Fruit fly (Drosophila melanogaster) whole organism, embryonic: ENCODE data around the gene CG12990.

Experiments used
- Awh ChIP-seq: fragments of 200-800 bp; sonication (Bioruptor generic); IDR thresholded peaks from 2 replicates; pipeline ENCODE4, ENCODE4 v1.3.6; 2022; ENCODE audit warnings: missing biosample characterization, missing genetic modification characterization
- CG10462 ChIP-seq: fragments of 200-800 bp; sonication (Bioruptor generic); optimal IDR thresholded peaks from 2 replicates; lab custom pipeline; 2016; ENCODE audit warnings: missing biosample characterization, missing genetic modification characterization
- CG11247 ChIP-seq: fragments of 200-800 bp; sonication (Bioruptor generic); IDR thresholded peaks from 2 replicates; pipeline ENCODE4 v1.3.6; 2022; ENCODE audit warnings: missing biosample characterization, missing genetic modification characterization
- CG11456 ChIP-seq: fragments of 200-800 bp; sonication (Bioruptor generic); IDR thresholded peaks from 3 replicates; pipeline ENCODE4 v1.3.6; 2022; ENCODE audit warnings: missing biosample characterization, missing genetic modification characterization
- CG11560 ChIP-seq: fragments of 200-800 bp; sonication (Bioruptor generic); IDR thresholded peaks from 3 replicates; pipeline ENCODE4 v1.3.6; 2022; ENCODE audit warnings: missing biosample characterization, missing genetic modification characterization
- CG11696 ChIP-seq: fragments of 200-800 bp; sonication (Bioruptor generic); IDR thresholded peaks from 2 replicates; pipeline ENCODE4 v1.3.6; 2022; ENCODE audit warnings: missing biosample characterization, missing genetic modification characterization
- CG13894 ChIP-seq: fragments of 200-800 bp; sonication (Bioruptor generic); optimal IDR thresholded peaks from 3 replicates; lab custom pipeline; 2018; ENCODE audit warnings: missing biosample characterization, mild to moderate bottlenecking, missing genetic modification characterization, moderate library complexity
- CG15479 ChIP-seq: fragments of 200-800 bp; sonication (Bioruptor generic); optimal IDR thresholded peaks from 3 replicates; lab custom pipeline; 2019; ENCODE audit warnings: missing biosample characterization, mild to moderate bottlenecking, missing genetic modification characterization, moderate library complexity
- CG15514 ChIP-seq: fragments of 200-800 bp; sonication (Bioruptor generic); optimal IDR thresholded peaks from 3 replicates; lab custom pipeline; 2017; ENCODE audit warnings: missing biosample characterization, missing genetic modification characterization, mild to moderate bottlenecking, moderate library complexity, missing genetic modification reagents
- CG15696 ChIP-seq: fragments of 200-800 bp; sonication (Bioruptor generic); optimal IDR thresholded peaks from 2 replicates; lab custom pipeline; 2019; ENCODE audit warnings: missing biosample characterization, mild to moderate bottlenecking, missing genetic modification characterization, moderate library complexity
- CG16813 ChIP-seq: fragments of 200-800 bp; sonication (Bioruptor generic); IDR thresholded peaks from 3 replicates; pipeline ENCODE4 v1.3.6; 2022; ENCODE audit warnings: missing biosample characterization, missing genetic modification characterization; ENCODE audit not compliant: partially characterized antibody
- CG17568 ChIP-seq: fragments of 200-800 bp; sonication (Bioruptor generic); optimal IDR thresholded peaks from 2 replicates; lab custom pipeline; 2018; ENCODE audit warnings: missing biosample characterization, mild to moderate bottlenecking, missing genetic modification characterization, moderate library complexity
- CG17612 ChIP-seq: fragments of 200-800 bp; sonication (Bioruptor generic); IDR thresholded peaks from 2 replicates; pipeline ENCODE4 v1.3.6; 2022; ENCODE audit warnings: missing biosample characterization, missing genetic modification characterization
- CG18476 ChIP-seq: fragments of 200-800 bp; sonication (Bioruptor generic); optimal IDR thresholded peaks from 2 replicates; lab custom pipeline; 2016; ENCODE audit warnings: missing biosample characterization, mild to moderate bottlenecking, missing genetic modification characterization
- CG18764 ChIP-seq: fragments of 200-800 bp; sonication (Bioruptor generic); optimal IDR thresholded peaks from 3 replicates; lab custom pipeline; 2016; ENCODE audit warnings: missing biosample characterization, missing genetic modification characterization
- CG30020 ChIP-seq: fragments of 200-800 bp; optimal IDR thresholded peaks from 2 replicates; lab custom pipeline; 2019; ENCODE audit warnings: missing biosample characterization, mild to moderate bottlenecking, missing genetic modification characterization, moderate library complexity
- CG30403 ChIP-seq: fragments of 200-800 bp; sonication (Bioruptor generic); optimal IDR thresholded peaks from 3 replicates; lab custom pipeline; 2016; ENCODE audit warnings: missing biosample characterization, missing genetic modification characterization
- CG42726 ChIP-seq: fragments of 200-800 bp; sonication (Bioruptor generic); IDR thresholded peaks from 2 replicates; pipeline ENCODE4 v1.3.6; 2022; ENCODE audit warnings: missing biosample characterization, missing genetic modification characterization; ENCODE audit not compliant: partially characterized antibody
- CG43689 ChIP-seq: fragments of 200-800 bp; sonication (Bioruptor generic); IDR thresholded peaks from 2 replicates; pipeline ENCODE4 v1.3.6; 2022; ENCODE audit warnings: missing biosample characterization, missing genetic modification characterization
- CG7271 ChIP-seq: fragments of 200-800 bp; sonication (Bioruptor generic); optimal IDR thresholded peaks from 2 replicates; lab custom pipeline; 2018; ENCODE audit warnings: missing biosample characterization, mild to moderate bottlenecking, missing genetic modification characterization, moderate library complexity
- CG9876 ChIP-seq: fragments of 200-800 bp; sonication (Bioruptor generic); optimal IDR thresholded peaks from 2 replicates; lab custom pipeline; 2016; ENCODE audit warnings: missing biosample characterization, missing genetic modification characterization
- Elba2 ChIP-seq: fragments of 200-800 bp; sonication (Bioruptor generic); optimal IDR thresholded peaks from 3 replicates; lab custom pipeline; 2016; ENCODE audit warnings: missing biosample characterization, missing genetic modification characterization
- Ets65A ChIP-seq: fragments of 200-800 bp; sonication (Bioruptor generic); peaks from one replicate; lab custom pipeline; 2016; ENCODE audit warnings: missing biosample characterization, missing genetic modification characterization
- GATAe ChIP-seq: fragments of 200-800 bp; sonication (Bioruptor generic); conservative IDR thresholded peaks from 2 replicates; pipeline ENCODE4 v1.3.6; 2022; ENCODE audit warnings: missing biosample characterization, missing genetic modification characterization
- Hand ChIP-seq: fragments of 200-800 bp; sonication (Bioruptor generic); optimal IDR thresholded peaks from 2 replicates; lab custom pipeline; 2017; ENCODE audit warnings: mild to moderate bottlenecking, missing biosample characterization, missing genetic modification reagents, missing genetic modification characterization
- Lpt ChIP-seq: fragments of >200 bp; optimal IDR thresholded peaks from 2 replicates; lab custom pipeline; 2018; ENCODE audit warnings: missing biosample characterization, missing genetic modification characterization
- Mad ChIP-seq: fragments of 200-800 bp; sonication (Bioruptor generic); optimal IDR thresholded peaks from 2 replicates; lab custom pipeline; 2016; ENCODE audit warnings: missing biosample characterization, missing genetic modification characterization
- Nf-YC ChIP-seq: fragments of 200-800 bp; optimal IDR thresholded peaks from 3 replicates; lab custom pipeline; 2019; ENCODE audit warnings: missing biosample characterization, mild to moderate bottlenecking, missing genetic modification characterization, moderate library complexity
- Oli ChIP-seq: fragments of 200-800 bp; sonication (Bioruptor generic); optimal IDR thresholded peaks from 2 replicates; lab custom pipeline; 2018; ENCODE audit warnings: missing biosample characterization, mild to moderate bottlenecking, missing genetic modification characterization, moderate library complexity
- Sox100B ChIP-seq: fragments of 200-800 bp; sonication (Bioruptor generic); optimal IDR thresholded peaks from 3 replicates; lab custom pipeline; 2018; ENCODE audit warnings: missing biosample characterization, mild to moderate bottlenecking, missing genetic modification characterization
- Sox102F ChIP-seq: fragments of 200-800 bp; sonication (Bioruptor generic); optimal IDR thresholded peaks from 2 replicates; lab custom pipeline; 2018; ENCODE audit warnings: missing biosample characterization, mild to moderate bottlenecking, missing genetic modification characterization, moderate library complexity
- Trl ChIP-seq, 3 experiments: fragments of >200 bp in 2 of 3; fragments of 200-800 bp in 1 of 3; sonication (Bioruptor generic) in 1 of 3; optimal IDR thresholded peaks; 2 replicates in 1 of 3; 3 replicates in 2 of 3; lab custom pipeline; 2016 to 2017; ENCODE audit warnings: missing biosample characterization in 1 of 3, missing genetic modification characterization in 1 of 3
- aop ChIP-seq: fragments of 200-800 bp; sonication (Bioruptor generic); IDR thresholded peaks from 2 replicates; pipeline ENCODE4 v1.3.6; 2022; ENCODE audit warnings: missing biosample characterization, missing genetic modification characterization
- ato ChIP-seq: fragments of 200-800 bp; sonication (Bioruptor generic); IDR thresholded peaks from 2 replicates; pipeline ENCODE4 v1.3.6; 2022; ENCODE audit warnings: missing biosample characterization, missing genetic modification characterization; ENCODE audit not compliant: partially characterized antibody
- da ChIP-seq: fragments of 200-800 bp; sonication (Bioruptor generic); optimal IDR thresholded peaks from 2 replicates; lab custom pipeline; 2016; ENCODE audit warnings: missing biosample characterization, missing genetic modification characterization
- dmrt11E ChIP-seq: fragments of 200-800 bp; sonication (Bioruptor generic); optimal IDR thresholded peaks from 3 replicates; lab custom pipeline; 2018; ENCODE audit warnings: missing biosample characterization, mild to moderate bottlenecking, missing genetic modification characterization, moderate library complexity
- ewg ChIP-seq: fragments of 200-800 bp; sonication (Bioruptor generic); optimal IDR thresholded peaks from 3 replicates; lab custom pipeline; 2017; ENCODE audit warnings: mild to moderate bottlenecking, missing biosample characterization, missing genetic modification reagents, missing genetic modification characterization
- hb ChIP-seq: fragments of 200-800 bp; sonication (Bioruptor generic); IDR thresholded peaks from 3 replicates; pipeline ENCODE4 v1.3.6; 2022; ENCODE audit warnings: missing biosample characterization, missing genetic modification characterization; ENCODE audit not compliant: partially characterized antibody
- mirr ChIP-seq: fragments of 200-800 bp; sonication (Bioruptor generic); optimal IDR thresholded peaks from 3 replicates; lab custom pipeline; 2018; ENCODE audit warnings: missing biosample characterization, mild to moderate bottlenecking, missing genetic modification characterization
- nerfin-1 ChIP-seq: fragments of 200-800 bp; sonication (Bioruptor generic); optimal IDR thresholded peaks from 3 replicates; lab custom pipeline; 2019; ENCODE audit warnings: missing biosample characterization, mild to moderate bottlenecking, missing genetic modification characterization, moderate library complexity
- org-1 ChIP-seq: fragments of 200-800 bp; sonication (Bioruptor generic); optimal IDR thresholded peaks from 2 replicates; lab custom pipeline; 2017; ENCODE audit warnings: missing biosample characterization, missing genetic modification characterization
- peb ChIP-seq: fragments of 200-800 bp; sonication (Bioruptor generic); IDR thresholded peaks from 2 replicates; pipeline ENCODE4 v1.3.6; 2022; ENCODE audit warnings: missing biosample characterization, missing genetic modification characterization
- shn ChIP-seq: fragments of 200-800 bp; sonication (Bioruptor generic); optimal IDR thresholded peaks from 3 replicates; lab custom pipeline; 2016; ENCODE audit warnings: missing biosample characterization, missing genetic modification characterization
- sug ChIP-seq: fragments of 200-800 bp; optimal IDR thresholded peaks from 2 replicates; lab custom pipeline; 2019; ENCODE audit warnings: missing biosample characterization, mild to moderate bottlenecking, missing genetic modification characterization, moderate library complexity
- tap ChIP-seq: fragments of 200-800 bp; optimal IDR thresholded peaks from 3 replicates; lab custom pipeline; 2019; ENCODE audit warnings: missing biosample characterization, mild to moderate bottlenecking, missing genetic modification characterization, moderate library complexity
- tna ChIP-seq: fragments of 200-800 bp; sonication (Bioruptor generic); IDR thresholded peaks from 2 replicates; pipeline ENCODE4 v1.3.6; 2022; ENCODE audit warnings: missing biosample characterization, missing genetic modification characterization; ENCODE audit not compliant: partially characterized antibody
- toy ChIP-seq: fragments of 200-800 bp; sonication (Bioruptor generic); IDR thresholded peaks from 2 replicates; pipeline ENCODE4 v1.3.6; 2022; ENCODE audit warnings: missing biosample characterization, missing genetic modification characterization
- twi ChIP-seq: fragments of 200-800 bp; optimal IDR thresholded peaks from 2 replicates; lab custom pipeline; 2019; ENCODE audit warnings: missing biosample characterization, mild to moderate bottlenecking, missing genetic modification characterization, moderate library complexity
- vvl ChIP-seq: fragments of 200-800 bp; sonication (Bioruptor generic); IDR thresholded peaks from 2 replicates; pipeline ENCODE4 v1.3.6; 2022; ENCODE audit warnings: missing biosample characterization, missing genetic modification characterization
- z ChIP-seq: fragments of 200-800 bp; sonication (Bioruptor generic); IDR thresholded peaks from 3 replicates; pipeline ENCODE4 v1.3.6; 2022; ENCODE audit warnings: missing biosample characterization, missing genetic modification characterization

The CG12990 gene

dm6 chrX:17651216-17651997 lies 20.3 kb downstream of the CG12990 start (continued):
- no peak for TF ChIP-seq CG18764 (GFP tag; lab: Kevin White, UChicago)
- TF ChIP-seq Sox102F (GFP tag; lab: Kevin White, UChicago): no peak
- TF ChIP-seq Sox100B (GFP tag; lab: Kevin White, UChicago): no peak
- no peak for TF ChIP-seq mirr (GFP tag; lab: Kevin White, UChicago)
- TF ChIP-seq Oli (tag; lab: Kevin White, UChicago): no peak
- TF ChIP-seq Lpt: no peak
- peak; percentile 42 for TF ChIP-seq Ets65A (GFP tag; lab: Kevin White, UChicago)
- no peak for TF ChIP-seq CG17568 (GFP tag; lab: Kevin White, UChicago)
- no peak for TF ChIP-seq CG15514 (GFP tag; lab: Kevin White, UChicago)
- no peak for TF ChIP-seq shn (GFP tag; lab: Kevin White, UChicago)
- TF ChIP-seq CG18476: no peak
- TF ChIP-seq nerfin-1 (tag; lab: Kevin White, UChicago): no peak
- TF ChIP-seq dmrt11E (tag; lab: Kevin White, UChicago): no peak
- no peak for TF ChIP-seq CG9876 (GFP tag; lab: Kevin White, UChicago)
- no peak for TF ChIP-seq vvl (GFP tag; lab: Robert Waterston, UW)
- no peak for TF ChIP-seq GATAe (GFP tag; lab: Robert Waterston, UW)
- TF ChIP-seq Elba2 (GFP tag; lab: Kevin White, UChicago): no peak
- no peak for TF ChIP-seq CG42726 (GFP tag; lab: Robert Waterston, UW)
- TF ChIP-seq CG30020 (tag; lab: Kevin White, UChicago): no peak
- TF ChIP-seq peb (GFP tag; lab: Robert Waterston, UW): no peak
- peak; percentile 80 for TF ChIP-seq z (GFP tag; lab: Robert Waterston, UW)
- TF ChIP-seq ato (GFP tag; lab: Robert Waterston, UW): no peak
- TF ChIP-seq CG43689 (GFP tag; lab: Robert Waterston, UW): no peak
- peak; percentile 19 for TF ChIP-seq ewg (GFP tag; lab: Kevin White, UChicago)
- TF ChIP-seq Trl (optimal IDR thresholded peaks at IDR 0.05; lab: Kevin White, UChicago): peak; percentile 57 to 89
- no peak for TF ChIP-seq Trl (GFP tag; optimal IDR thresholded peaks at IDR 0.05; lab: Kevin White, UChicago)
- TF ChIP-seq Nf-YC (tag; lab: Kevin White, UChicago): no peak
- no peak for TF ChIP-seq CG11560 (tag; lab: Robert Waterston, UW)
- no peak for TF ChIP-seq Mad
- no peak for TF ChIP-seq Awh (GFP tag; lab: Robert Waterston, UW)
- TF ChIP-seq CG16813 (GFP tag; lab: Robert Waterston, UW): no peak
- TF ChIP-seq CG10462 (GFP tag; lab: Kevin White, UChicago): no peak
- no peak for TF ChIP-seq aop (GFP tag; lab: Robert Waterston, UW)
- TF ChIP-seq CG15479: peak; percentile 90
- no peak for TF ChIP-seq CG30403 (GFP tag; lab: Kevin White, UChicago)
- no peak for TF ChIP-seq hb
- no peak for TF ChIP-seq CG13894 (tag; lab: Kevin White, UChicago)
- peak; percentile 42 for TF ChIP-seq twi (tag; lab: Kevin White, UChicago)
- TF ChIP-seq toy (GFP tag; lab: Robert Waterston, UW): no peak
- TF ChIP-seq org-1: no peak
- no peak for TF ChIP-seq sug (tag; lab: Kevin White, UChicago)
- no peak for TF ChIP-seq da
- TF ChIP-seq tap (tag; lab: Kevin White, UChicago): no peak
- no peak for TF ChIP-seq CG11456 (GFP tag; lab: Robert Waterston, UW)
- no peak for TF ChIP-seq Hand
- no peak for TF ChIP-seq CG11247 (GFP tag; lab: Robert Waterston, UW)
- TF ChIP-seq CG11696 (GFP tag; lab: Robert Waterston, UW): no peak
- no peak for TF ChIP-seq CG17612 (GFP tag; lab: Robert Waterston, UW)
- no peak for TF ChIP-seq tna
- TF ChIP-seq CG15696 (tag; lab: Kevin White, UChicago): no peak
- TF ChIP-seq CG7271: no peak
